Worm (Caenorhabditis elegans) whole organism, L3 larva: ENCODE results near the gene F14D7.2.

ENCODE experiments used
- aly-2 ChIP-seq: fragments of 150-350 bp; optimal IDR thresholded peaks from 2 replicates; lab custom pipeline; 2014; ENCODE audit warnings: missing biosample characterization, missing genetic modification characterization
- elt-1 ChIP-seq: fragments of 150-350 bp; optimal IDR thresholded peaks from 2 replicates; lab custom pipeline; 2014; ENCODE audit warnings: missing biosample characterization, missing genetic modification characterization
- elt-3 ChIP-seq, 3 experiments: fragments of 150-350 bp in 1 of 3; sonication (generic microtip) in 2 of 3; optimal IDR thresholded peaks; 2 replicates in 2 of 3; 4 replicates in 1 of 3; lab custom pipeline; 2014 to 2017; ENCODE audit warnings: missing biosample characterization in 3 of 3, missing genetic modification characterization in 3 of 3
- lsy-12 ChIP-seq: sonication (generic microtip); optimal IDR thresholded peaks from 2 replicates; lab custom pipeline; 2016; ENCODE audit warnings: mild to moderate bottlenecking, missing genetic modification characterization, missing compliant biosample characterization
- nfya-1 ChIP-seq: sonication (generic microtip); optimal IDR thresholded peaks from 2 replicates; lab custom pipeline; 2017; ENCODE audit warnings: missing genetic modification characterization, mild to moderate bottlenecking, missing compliant biosample characterization, antibody characterized with exemption, moderate library complexity; ENCODE audit not compliant: insufficient read depth
- nhr-25 ChIP-seq: sonication (generic microtip); optimal IDR thresholded peaks from 2 replicates; lab custom pipeline; 2017; ENCODE audit warnings: missing biosample characterization, missing genetic modification characterization
- nhr-77 ChIP-seq: fragments of 150-350 bp; optimal IDR thresholded peaks from 2 replicates; lab custom pipeline; 2014; ENCODE audit warnings: missing biosample characterization, missing genetic modification characterization
- pha-4 ChIP-seq: fragments of 150-350 bp; optimal IDR thresholded peaks from 2 replicates; lab custom pipeline; 2014; ENCODE audit warnings: missing biosample characterization, missing genetic modification reagents, missing genetic modification characterization
- pqm-1 ChIP-seq: fragments of 150-350 bp; optimal IDR thresholded peaks from 2 replicates; lab custom pipeline; 2017; ENCODE audit warnings: missing biosample characterization, missing genetic modification characterization, inconsistent platforms
- sea-2 ChIP-seq: fragments of 150-350 bp; sonication (generic microtip); optimal IDR thresholded peaks from 4 replicates; lab custom pipeline; 2014; ENCODE audit warnings: missing biosample characterization, missing genetic modification reagents, missing genetic modification characterization
- skn-1 ChIP-seq: fragments of 150-350 bp; optimal IDR thresholded peaks from 2 replicates; lab custom pipeline; 2014; ENCODE audit warnings: missing biosample characterization, missing genetic modification characterization
- snpc-4 ChIP-seq: fragments of 150-350 bp; optimal IDR thresholded peaks from 2 replicates; lab custom pipeline; 2014; ENCODE audit warnings: missing biosample characterization, missing genetic modification characterization
- unc-62 ChIP-seq: fragments of 150-350 bp; sonication (generic microtip); optimal IDR thresholded peaks from 4 replicates; lab custom pipeline; 2014; ENCODE audit warnings: missing biosample characterization, missing genetic modification reagents, missing genetic modification characterization
- ztf-11 ChIP-seq: fragments of 150-350 bp; optimal IDR thresholded peaks from 2 replicates; lab custom pipeline; 2014; ENCODE audit warnings: missing biosample characterization, missing genetic modification characterization

ce11 chrV:14328806-14329205 is 35.3 kb upstream of the F14D7.2 start, which contains the start of gene pepm-1:
- no peak for TF ChIP-seq snpc-4 (tag; lab: Kevin White, UChicago)
- no peak for TF ChIP-seq aly-2 (tag; lab: Kevin White, UChicago)
- no peak for TF ChIP-seq nfya-1 (tag; lab: Kevin White, UChicago)
- TF ChIP-seq pqm-1 (tag; lab: Kevin White, UChicago): no peak
- TF ChIP-seq pha-4 (tag; lab: Kevin White, UChicago): no peak
- no peak for TF ChIP-seq unc-62 (GFP tag; lab: Kevin White, UChicago)
- no peak for TF ChIP-seq sea-2 (GFP tag; lab: Kevin White, UChicago)
- no peak for TF ChIP-seq skn-1
- no peak for TF ChIP-seq nhr-77 (tag; lab: Kevin White, UChicago)
- no peak for TF ChIP-seq elt-1 (tag; lab: Kevin White, UChicago)
- no peak for TF ChIP-seq lsy-12
- no peak for TF ChIP-seq elt-3 (tag; optimal IDR thresholded peaks at IDR 0.05; lab: Kevin White, UChicago)
- no peak for TF ChIP-seq ztf-11 (tag; lab: Kevin White, UChicago)
- no peak for TF ChIP-seq nhr-25 (tag; lab: Kevin White, UChicago)
